Worm (Caenorhabditis elegans) whole organism, L4/young adult: ENCODE results near the gene abu-8.

Source experiments
- W03F9.2 ChIP-seq: fragments of 150-350 bp; optimal IDR thresholded peaks from 2 replicates; lab custom pipeline; 2014; ENCODE audit warnings: missing biosample characterization, missing genetic modification characterization
- dao-5 ChIP-seq: sonication (generic microtip); optimal IDR thresholded peaks from 2 replicates; lab custom pipeline; 2016; ENCODE audit warnings: missing genotype, missing genetic modification characterization, moderate library complexity, missing compliant biosample characterization
- him-1 ChIP-seq: sonication (generic microtip); optimal IDR thresholded peaks from 2 replicates; lab custom pipeline; 2016; ENCODE audit warnings: missing genotype, missing genetic modification reagents, missing genetic modification characterization, missing compliant biosample characterization

Gene abu-8

ce11 chrV:5144541-5144940 is 49.9 kb downstream of the abu-8 start, which contains the start of gene F14F9.2:
TSS of gene F14F9.2 (plus strand) at chrV:5144841.
- no peak for TF ChIP-seq W03F9.2 (tag; lab: Kevin White, UChicago)
- no peak for TF ChIP-seq him-1 (tag; lab: Kevin White, UChicago)
- TF ChIP-seq dao-5 (tag; lab: Kevin White, UChicago), result no peak

- TF ChIP-seq him-1 (tag; lab: Kevin White, UChicago), result no peak
- TF ChIP-seq W03F9.2 (tag; lab: Kevin White, UChicago), result no peak
- TF ChIP-seq dao-5 (tag; lab: Kevin White, UChicago), result no peak
Measured at ce11 chrV:5143785-5144184, 50.6 kb downstream of the abu-8 start, which contains the start of gene srh-129. TSS of gene srh-129 (minus strand) at chrV:5143885.
